Worm (Caenorhabditis elegans): ENCODE data around the gene taf-11.3.

Gene taf-11.3

ce11 chrIII:10462935-10463548 lies 42.0 kb downstream of the taf-11.3 start:
- TF ChIP-seq cnd-1 (tag; optimal IDR thresholded peaks at IDR 0.05) (no peak), unc-62 (GFP tag; optimal IDR thresholded peaks at IDR 0.05) (no peak), nhr-76 (tag; optimal IDR thresholded peaks at IDR 0.05) (no peak), sptf-1 (tag; optimal IDR thresholded peaks at IDR 0.05) (no peak), lin-13 (tag; optimal IDR thresholded peaks at IDR 0.05) (no peak), snpc-4 (tag; optimal IDR thresholded peaks at IDR 0.05) (no peak), lsy-2 (tag; optimal IDR thresholded peaks at IDR 0.05) (no peak), blmp-1 (tag; optimal IDR thresholded peaks at IDR 0.05) (no peak), flh-1 (GFP tag; optimal IDR thresholded peaks at IDR 0.05) (no peak), ces-1 (GFP tag; optimal IDR thresholded peaks at IDR 0.05) (no peak), M03D4.4 (tag; optimal IDR thresholded peaks at IDR 0.05) (no peak), ceh-43 (GFP tag; optimal IDR thresholded peaks at IDR 0.05) (no peak), ceh-39 (tag; optimal IDR thresholded peaks at IDR 0.05) (no peak), nhr-237 (tag; optimal IDR thresholded peaks at IDR 0.05) (no peak), mls-2 (tag; optimal IDR thresholded peaks at IDR 0.05) (no peak), tbx-8 (GFP tag; optimal IDR thresholded peaks at IDR 0.05) (no peak), nhr-12 (tag; optimal IDR thresholded peaks at IDR 0.05) (no peak), sem-2 (GFP tag; optimal IDR thresholded peaks at IDR 0.05) (no peak), mep-1 (tag; optimal IDR thresholded peaks at IDR 0.05) (no peak)

ce11 chrIII:10461164-10461546 lies 43.9 kb downstream of the taf-11.3 start, which contains the start of gene atx-2:
TSS of gene atx-2 (plus strand) at chrIII:10461389.
- TF ChIP-seq mab-5 (tag; optimal IDR thresholded peaks at IDR 0.05) (peak; percentile 62), nhr-76 (tag; optimal IDR thresholded peaks at IDR 0.05) (peak; percentile 98), sptf-1 (tag; optimal IDR thresholded peaks at IDR 0.05) (peak; percentile 99), ces-1 (GFP tag; optimal IDR thresholded peaks at IDR 0.05) (peak; percentile 34), zip-8 (tag; optimal IDR thresholded peaks at IDR 0.05) (no peak), M03D4.4 (tag; optimal IDR thresholded peaks at IDR 0.05) (peak; percentile 98), ztf-11 (tag; optimal IDR thresholded peaks at IDR 0.05) (peak; percentile 100), elt-1 (tag; optimal IDR thresholded peaks at IDR 0.05; ENCODE audit: borderline replicate concordance, insufficient read depth) (peak; percentile 92), ceh-39 (tag; optimal IDR thresholded peaks at IDR 0.05) (peak; percentile 54), unc-39 (tag; optimal IDR thresholded peaks at IDR 0.05) (peak; percentile 100), blmp-1 (tag; optimal IDR thresholded peaks at IDR 0.05) (peak; percentile 91), bed-3 (GFP tag; optimal IDR thresholded peaks at IDR 0.05) (peak; percentile 96), hlh-1 (tag; optimal IDR thresholded peaks at IDR 0.05) (peak; percentile 92), nhr-2 (tag; optimal IDR thresholded peaks at IDR 0.05) (no peak), mep-1 (tag; optimal IDR thresholded peaks at IDR 0.05) (peak; percentile 76), nhr-237 (tag; optimal IDR thresholded peaks at IDR 0.05) (peak; percentile 66), lsy-2 (tag; optimal IDR thresholded peaks at IDR 0.05) (peak; percentile 68), lin-13 (tag; optimal IDR thresholded peaks at IDR 0.05) (peak; percentile 95), elt-3 (tag; optimal IDR thresholded peaks at IDR 0.05) (peak; percentile 80), tbx-8 (GFP tag; optimal IDR thresholded peaks at IDR 0.05) (peak; percentile 90), flh-1 (GFP tag; optimal IDR thresholded peaks at IDR 0.05) (peak; percentile 93), cnd-1 (tag; optimal IDR thresholded peaks at IDR 0.05) (peak; percentile 98), lin-32 (GFP tag; optimal IDR thresholded peaks at IDR 0.05) (peak; percentile 97), nhr-28 (tag; optimal IDR thresholded peaks at IDR 0.05) (peak; percentile 74), unc-62 (GFP tag; optimal IDR thresholded peaks at IDR 0.05) (peak; percentile 81), ceh-83 (GFP tag; optimal IDR thresholded peaks at IDR 0.05) (peak; percentile 93), pha-4 (tag; optimal IDR thresholded peaks at IDR 0.05) (peak; percentile 91), drap-1 (GFP tag; optimal IDR thresholded peaks at IDR 0.05) (peak; percentile 99), unc-120 (tag; optimal IDR thresholded peaks at IDR 0.05; ENCODE audit: poor library complexity, severe bottlenecking) (peak; percentile 98), snpc-4 (tag; optimal IDR thresholded peaks at IDR 0.05) (no peak), ham-2 (GFP tag; optimal IDR thresholded peaks at IDR 0.05) (peak; percentile 96), mls-2 (tag; optimal IDR thresholded peaks at IDR 0.05) (peak; percentile 100), nhr-12 (tag; optimal IDR thresholded peaks at IDR 0.05) (peak; percentile 100), sem-2 (GFP tag; optimal IDR thresholded peaks at IDR 0.05) (peak; percentile 95), ceh-43 (GFP tag; optimal IDR thresholded peaks at IDR 0.05) (peak; percentile 97)

All from whole organism, mixed stage, embryonic.